Worm (Caenorhabditis elegans) whole organism, midembryonic: Measurements from ENCODE around the gene F41H10.5.
A peak's percentile ranks its signal among the peaks of the same experiment; 100 is the strongest.
"Not testable (repeated sequence)": the region's sequence is repeated elsewhere in the genome, so short reads cannot be mapped to it uniquely, and the experiment has no call there.

ENCODE experiments used
- T22C8.4 ChIP-seq: fragments of 200-800 bp; sonication (Bioruptor generic); IDR thresholded peaks from 2 replicates; pipeline ENCODE4 v1.3.6; 2022; ENCODE audit warnings: missing genetic modification characterization, missing compliant biosample characterization
- cog-1 ChIP-seq: sonication (generic microtip); optimal IDR thresholded peaks from 2 replicates; lab custom pipeline; 2016; ENCODE audit warnings: missing genetic modification characterization, missing compliant biosample characterization
- flt-1 ChIP-seq: fragments of 200-800 bp; sonication (Bioruptor generic); IDR thresholded peaks from 2 replicates; pipeline ENCODE4 v1.3.6; 2022; ENCODE audit warnings: missing genetic modification characterization, missing compliant biosample characterization
- klf-2 ChIP-seq: fragments of 200-800 bp; sonication (Bioruptor generic); conservative IDR thresholded peaks from 2 replicates; pipeline ENCODE4 v1.3.6; 2022; ENCODE audit warnings: missing genetic modification reagents, missing genetic modification characterization, missing compliant biosample characterization
- med-1 ChIP-seq: sonication (generic microtip); optimal IDR thresholded peaks from 2 replicates; lab custom pipeline; 2017; ENCODE audit warnings: missing genetic modification characterization, mild to moderate bottlenecking, missing compliant biosample characterization, antibody characterized with exemption, missing genetic modification reagents; ENCODE audit not compliant: insufficient read depth
- ref-1 ChIP-seq: fragments of 200-800 bp; sonication (Bioruptor generic); conservative IDR thresholded peaks from 2 replicates; pipeline ENCODE4 v1.3.6; 2022; ENCODE audit warnings: missing genetic modification reagents, missing genetic modification characterization, missing compliant biosample characterization
- tab-1 ChIP-seq: fragments of 200-800 bp; sonication (Bioruptor generic); IDR thresholded peaks from 2 replicates; pipeline ENCODE4 v1.3.6; 2022; ENCODE audit warnings: missing genetic modification characterization, missing compliant biosample characterization
- ztf-23 ChIP-seq: fragments of 200-800 bp; sonication (Bioruptor generic); IDR thresholded peaks from 2 replicates; pipeline ENCODE4 v1.3.6; 2022; ENCODE audit warnings: missing genetic modification reagents, missing genetic modification characterization, missing compliant biosample characterization
- ztf-29 ChIP-seq: fragments of 200-800 bp; sonication (Bioruptor generic); IDR thresholded peaks from 2 replicates; pipeline ENCODE4 v1.3.6; 2022; ENCODE audit warnings: missing genetic modification reagents, missing genetic modification characterization, missing compliant biosample characterization

F41H10.5 gene

ce11 chrIV:5360533-5360932 is at the start of gene F41H10.5:
Gene F41H10.5, plus strand, starts transcription at chrIV:5360907.
- TF ChIP-seq med-1 (GFP tag; lab: Kevin White, UChicago) = no peak
- TF ChIP-seq ref-1 (GFP tag; lab: Robert Waterston, UW) = no peak
- TF ChIP-seq flt-1 (GFP tag; lab: Robert Waterston, UW) = no peak
- no peak for TF ChIP-seq T22C8.4 (GFP tag; lab: Robert Waterston, UW)
- no peak for TF ChIP-seq klf-2 (GFP tag; lab: Robert Waterston, UW)
- TF ChIP-seq ztf-23 (GFP tag; lab: Robert Waterston, UW) = no peak
- TF ChIP-seq cog-1 = no peak
- TF ChIP-seq tab-1 (GFP tag; lab: Robert Waterston, UW) = no peak
- TF ChIP-seq ztf-29 = no peak

- not testable (repeated sequence) for TF ChIP-seq med-1 (GFP tag; lab: Kevin White, UChicago); T22C8.4 (GFP tag; lab: Robert Waterston, UW); cog-1
Measured at ce11 chrIV:5313011-5313410, 47.7 kb upstream of the F41H10.5 start, which contains the start of the genes msp-59 and ZK354.2. Gene msp-59, minus strand, starts transcription at chrIV:5313111. Gene ZK354.2, plus strand, starts transcription at chrIV:5313405.

ce11 chrIV:5316223-5316622 is 44.5 kb upstream of the F41H10.5 start, which contains the start of gene msp-65:
Gene msp-65, plus strand, starts transcription at chrIV:5316523.
- not testable (repeated sequence) for TF ChIP-seq tab-1, T22C8.4, ztf-23 (GFP tag; lab: Robert Waterston, UW)

DNA sequence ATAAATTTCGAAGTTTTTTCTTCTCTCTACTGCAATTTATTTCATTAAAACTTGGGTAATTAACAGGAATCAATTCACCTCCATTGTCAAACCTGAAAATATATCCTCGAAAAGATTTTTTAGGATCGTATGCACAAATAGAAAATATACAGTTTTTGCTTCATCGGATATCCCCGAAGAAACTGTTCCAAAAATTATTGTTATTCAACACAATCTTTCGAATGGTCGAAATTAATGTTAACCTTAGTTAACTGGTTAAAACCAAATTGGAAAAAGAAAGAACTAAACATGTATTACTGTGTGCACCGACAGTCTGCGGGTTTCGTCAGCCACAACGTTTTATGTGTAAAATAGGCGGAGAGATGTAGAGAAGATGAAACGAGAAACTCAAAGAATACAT is 43.6 kb upstream of the F41H10.5 start:
- TF ChIP-seq klf-2 (GFP tag; lab: Robert Waterston, UW) (no peak), cog-1 (no peak), ztf-23 (GFP tag; lab: Robert Waterston, UW) (no peak)

ce11 chrIV:5318835-5319303 is 41.8 kb upstream of the F41H10.5 start, which contains the start of gene slc-46A:
Gene slc-46A, plus strand, starts transcription at chrIV:5319253.
- TF ChIP-seq cog-1 (no peak), tab-1 (GFP tag; lab: Robert Waterston, UW) (no peak), ref-1 (GFP tag; lab: Robert Waterston, UW) (no peak), flt-1 (GFP tag; lab: Robert Waterston, UW) (no peak), T22C8.4 (GFP tag; lab: Robert Waterston, UW) (no peak), med-1 (GFP tag; lab: Kevin White, UChicago) (no peak), klf-2 (GFP tag; lab: Robert Waterston, UW) (no peak), ztf-29 (no peak), ztf-23 (GFP tag; lab: Robert Waterston, UW) (no peak)

ce11 chrIV:5326144-5326543 is 34.6 kb upstream of the F41H10.5 start, which contains the start of gene Y4C6B.4:
Gene Y4C6B.4, plus strand, starts transcription at chrIV:5326444.
- TF ChIP-seq ztf-29 = no peak

DNA sequence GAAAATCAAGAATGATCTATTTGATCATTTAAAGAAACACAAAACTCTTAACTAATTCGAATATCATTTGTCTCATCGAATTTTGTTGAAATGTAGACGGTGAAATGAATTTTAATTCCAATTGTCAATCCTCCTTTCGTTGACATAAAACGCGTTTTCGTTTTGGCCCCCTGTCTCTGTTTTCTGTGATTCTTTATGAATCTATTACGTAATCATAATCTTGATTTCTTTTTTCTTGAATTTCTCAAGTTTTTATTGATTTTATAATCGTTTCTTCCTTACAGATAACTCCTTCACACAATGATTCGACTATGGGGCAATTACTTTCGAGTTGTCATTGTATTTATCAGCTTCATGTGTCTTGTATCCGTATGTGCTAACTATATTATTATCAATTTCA is 28.5 kb upstream of the F41H10.5 start, which contains the start of gene Y4C6B.3:
Gene Y4C6B.3, plus strand, starts transcription at position 301 of the 400 bp plus-strand sequence.
- TF ChIP-seq T22C8.4 (GFP tag; lab: Robert Waterston, UW) = no peak
- no peak for TF ChIP-seq tab-1 (GFP tag; lab: Robert Waterston, UW)
- no peak for TF ChIP-seq ztf-23 (GFP tag; lab: Robert Waterston, UW)
- no peak for TF ChIP-seq ref-1 (GFP tag; lab: Robert Waterston, UW)
- TF ChIP-seq med-1 (GFP tag; lab: Kevin White, UChicago) = no peak

ce11 chrIV:5333484-5333883 is 27.2 kb upstream of the F41H10.5 start:
- TF ChIP-seq ztf-23 (GFP tag; lab: Robert Waterston, UW) (no peak), klf-2 (GFP tag; lab: Robert Waterston, UW) (no peak), ref-1 (GFP tag; lab: Robert Waterston, UW) (no peak), ztf-29 (no peak), cog-1 (no peak), med-1 (GFP tag; lab: Kevin White, UChicago) (no peak)

DNA sequence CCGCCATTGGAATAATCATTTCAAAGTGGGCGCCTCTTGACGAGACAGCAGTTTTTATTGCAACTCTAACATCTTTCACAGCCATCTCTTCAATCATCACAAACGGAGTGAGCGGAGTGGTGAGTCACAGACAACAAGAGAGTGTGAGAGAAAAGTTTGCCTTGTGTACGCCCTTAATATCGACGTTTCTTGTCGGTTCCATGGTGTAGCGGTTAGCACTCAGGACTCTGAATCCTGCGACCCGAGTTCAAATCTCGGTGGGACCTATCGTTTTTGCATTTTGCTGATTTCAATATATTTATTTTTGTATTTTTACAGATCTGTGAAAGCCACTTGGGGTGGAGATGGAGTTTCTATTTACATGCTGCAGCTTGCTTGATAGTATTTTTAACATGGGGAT is 26.2 kb upstream of the F41H10.5 start:
- TF ChIP-seq ztf-29 = 0 out of 2 replicates have a peak, but pooled peaks have one; percentile 50
- no peak for TF ChIP-seq tab-1 (GFP tag; lab: Robert Waterston, UW)
- TF ChIP-seq cog-1 = no peak
- TF ChIP-seq ref-1 (GFP tag; lab: Robert Waterston, UW) = no peak
- TF ChIP-seq ztf-23 (GFP tag; lab: Robert Waterston, UW) = peak; percentile 85

- TF ChIP-seq cog-1 (no peak), ztf-23 (GFP tag; lab: Robert Waterston, UW) (no peak), ztf-29 (no peak), med-1 (GFP tag; lab: Kevin White, UChicago) (no peak), tab-1 (GFP tag; lab: Robert Waterston, UW) (no peak), klf-2 (GFP tag; lab: Robert Waterston, UW) (no peak), flt-1 (GFP tag; lab: Robert Waterston, UW) (no peak), T22C8.4 (GFP tag; lab: Robert Waterston, UW) (no peak), ref-1 (GFP tag; lab: Robert Waterston, UW) (no peak)
Measured at ce11 chrIV:5337649-5338048, 23.1 kb upstream of the F41H10.5 start.

ce11 chrIV:5339255-5339654 is 21.5 kb upstream of the F41H10.5 start, which contains the start of gene Y4C6B.2:
Gene Y4C6B.2, plus strand, starts transcription at chrIV:5339574.
- no peak for TF ChIP-seq T22C8.4 (GFP tag; lab: Robert Waterston, UW)
- TF ChIP-seq med-1 (GFP tag; lab: Kevin White, UChicago) = no peak
- TF ChIP-seq ztf-23 (GFP tag; lab: Robert Waterston, UW) = no peak
- no peak for TF ChIP-seq klf-2 (GFP tag; lab: Robert Waterston, UW)
- TF ChIP-seq flt-1 (GFP tag; lab: Robert Waterston, UW) = no peak
- TF ChIP-seq tab-1 (GFP tag; lab: Robert Waterston, UW) = no peak
- no peak for TF ChIP-seq cog-1
- no peak for TF ChIP-seq ztf-29
- TF ChIP-seq ref-1 (GFP tag; lab: Robert Waterston, UW) = no peak
